Worm (Caenorhabditis elegans): ENCODE data around the gene gpdh-2.

The gpdh-2 gene

ce11 chrIII:9867780-9868503 is 9.0 kb upstream of the gpdh-2 start, which contains the start of gene dhhc-4:
Gene dhhc-4 (minus strand): TSS chrIII:9867792.
- TF ChIP-seq W03F9.2 (tag; optimal IDR thresholded peaks at IDR 0.05) (peak; percentile 65), him-1 (tag; optimal IDR thresholded peaks at IDR 0.05) (no peak)

ce11 chrIII:9867352-9867751 is 8.4 kb upstream of the gpdh-2 start:
- TF ChIP-seq dao-5 (tag; optimal IDR thresholded peaks at IDR 0.05) (no peak), W03F9.2 (tag; optimal IDR thresholded peaks at IDR 0.05) (no peak), him-1 (tag; optimal IDR thresholded peaks at IDR 0.05) (no peak)

- TF ChIP-seq dao-5 (tag; optimal IDR thresholded peaks at IDR 0.05) (no peak), W03F9.2 (tag; optimal IDR thresholded peaks at IDR 0.05) (no peak), him-1 (tag; optimal IDR thresholded peaks at IDR 0.05) (no peak)
These were observed 3.5 kb upstream of the gpdh-2 start for ce11 chrIII:9862469-9862868.

- TF ChIP-seq him-1 (tag; optimal IDR thresholded peaks at IDR 0.05), result peak; percentile 50
- TF ChIP-seq W03F9.2 (tag; optimal IDR thresholded peaks at IDR 0.05), result no peak
- TF ChIP-seq dao-5 (tag; optimal IDR thresholded peaks at IDR 0.05), result peak; percentile 28
These were observed 2.7 kb upstream of the gpdh-2 start for ce11 chrIII:9861470-9862342.

- TF ChIP-seq dao-5 (tag; optimal IDR thresholded peaks at IDR 0.05), result no peak
- TF ChIP-seq him-1 (tag; optimal IDR thresholded peaks at IDR 0.05), result no peak
- TF ChIP-seq W03F9.2 (tag; optimal IDR thresholded peaks at IDR 0.05), result no peak
These were observed 1.3 kb upstream of the gpdh-2 start, which contains the start of gene twk-48 for ce11 chrIII:9860201-9860780. Gene twk-48 (plus strand): TSS chrIII:9860730.

- TF ChIP-seq W03F9.2 (tag; optimal IDR thresholded peaks at IDR 0.05), result no peak
- no peak for TF ChIP-seq dao-5 (tag; optimal IDR thresholded peaks at IDR 0.05)
- TF ChIP-seq him-1 (tag; optimal IDR thresholded peaks at IDR 0.05), result no peak
These were observed 922 bp downstream of the gpdh-2 start for ce11 chrIII:9858061-9858460.

- TF ChIP-seq him-1 (tag; optimal IDR thresholded peaks at IDR 0.05), result no peak
- no peak for TF ChIP-seq W03F9.2 (tag; optimal IDR thresholded peaks at IDR 0.05)
- no peak for TF ChIP-seq dao-5 (tag; optimal IDR thresholded peaks at IDR 0.05)
These were observed 1.9 kb downstream of the gpdh-2 start for ce11 chrIII:9857110-9857509.

DNA sequence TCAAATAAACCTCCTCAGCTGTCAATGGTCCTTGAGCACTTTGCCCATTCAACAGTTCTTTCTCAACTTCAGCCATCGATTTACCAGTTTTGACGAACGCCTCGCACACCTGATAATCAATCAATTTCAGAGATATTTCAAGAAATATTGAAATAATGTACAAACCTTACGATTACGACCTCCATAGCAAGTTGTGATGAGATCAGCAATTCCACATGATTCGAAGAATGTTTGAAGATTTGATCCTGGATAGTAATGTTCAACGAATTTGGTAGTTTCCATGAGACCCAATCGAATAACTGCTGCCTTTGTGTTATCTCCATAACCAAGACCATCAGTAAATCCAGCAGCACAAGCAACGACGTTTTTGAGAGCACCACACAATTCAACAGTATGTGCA is 4.0 kb downstream of the gpdh-2 start:
- TF ChIP-seq him-1 (tag; optimal IDR thresholded peaks at IDR 0.05) (no peak), dao-5 (tag; optimal IDR thresholded peaks at IDR 0.05) (no peak), W03F9.2 (tag; optimal IDR thresholded peaks at IDR 0.05) (no peak)

- no peak for TF ChIP-seq him-1 (tag; optimal IDR thresholded peaks at IDR 0.05)
- TF ChIP-seq dao-5 (tag; optimal IDR thresholded peaks at IDR 0.05), result no peak
- TF ChIP-seq W03F9.2 (tag; optimal IDR thresholded peaks at IDR 0.05), result no peak
These were observed 5.0 kb downstream of the gpdh-2 start for ce11 chrIII:9853667-9854620.

DNA sequence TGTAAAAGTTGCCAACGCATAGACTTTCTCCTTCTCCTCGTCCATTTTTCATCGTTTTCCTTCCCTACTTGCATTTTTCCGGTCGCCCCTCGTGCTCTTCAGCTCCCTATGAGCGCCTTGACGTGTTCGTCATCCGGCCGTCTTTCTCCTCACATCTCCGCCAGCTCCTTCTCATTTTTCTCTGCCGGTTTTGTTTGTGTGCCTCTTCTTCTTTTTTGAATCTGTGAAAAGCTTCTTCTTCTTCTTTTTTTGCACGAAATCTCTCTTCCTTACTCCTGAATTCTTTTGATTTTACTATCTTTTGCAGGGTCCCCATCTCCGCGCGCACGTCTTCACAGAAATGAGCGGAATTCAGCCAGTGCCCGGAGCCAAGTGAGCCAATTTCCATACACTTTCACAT is 7.4 kb downstream of the gpdh-2 start, which contains the start of gene K11H3.3:
K11H3.3 (plus strand) TSS at position 308 of the 400 bp plus-strand sequence.
- TF ChIP-seq dao-5 (tag; optimal IDR thresholded peaks at IDR 0.05), result no peak
- TF ChIP-seq him-1 (tag; optimal IDR thresholded peaks at IDR 0.05), result no peak
- no peak for TF ChIP-seq W03F9.2 (tag; optimal IDR thresholded peaks at IDR 0.05)

DNA sequence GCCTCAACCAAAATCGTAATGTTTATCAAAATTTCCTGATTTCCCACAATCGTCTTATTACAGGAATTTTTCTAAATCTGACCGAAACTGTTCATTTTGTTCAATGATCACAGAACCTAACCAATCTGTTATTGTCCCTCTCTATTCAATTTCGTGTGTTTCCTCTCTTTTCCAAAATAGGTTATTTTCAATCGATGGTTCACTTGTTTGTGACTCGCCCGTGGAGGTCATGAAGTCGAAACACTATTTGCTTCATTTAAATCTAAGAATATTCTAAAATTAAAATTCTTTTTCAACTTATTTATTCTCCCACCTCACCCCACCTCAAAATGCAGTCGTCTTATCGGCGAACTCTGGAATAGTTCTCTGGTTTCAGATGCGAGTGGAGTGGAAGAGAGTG is 8.1 kb downstream of the gpdh-2 start:
- TF ChIP-seq him-1 (tag; optimal IDR thresholded peaks at IDR 0.05), result no peak
- no peak for TF ChIP-seq dao-5 (tag; optimal IDR thresholded peaks at IDR 0.05)

ce11 chrIII:9849950-9850349 is 9.0 kb downstream of the gpdh-2 start:
- no peak for TF ChIP-seq W03F9.2 (tag; optimal IDR thresholded peaks at IDR 0.05)
- TF ChIP-seq dao-5 (tag; optimal IDR thresholded peaks at IDR 0.05), result no peak
- TF ChIP-seq him-1 (tag; optimal IDR thresholded peaks at IDR 0.05), result no peak

DNA sequence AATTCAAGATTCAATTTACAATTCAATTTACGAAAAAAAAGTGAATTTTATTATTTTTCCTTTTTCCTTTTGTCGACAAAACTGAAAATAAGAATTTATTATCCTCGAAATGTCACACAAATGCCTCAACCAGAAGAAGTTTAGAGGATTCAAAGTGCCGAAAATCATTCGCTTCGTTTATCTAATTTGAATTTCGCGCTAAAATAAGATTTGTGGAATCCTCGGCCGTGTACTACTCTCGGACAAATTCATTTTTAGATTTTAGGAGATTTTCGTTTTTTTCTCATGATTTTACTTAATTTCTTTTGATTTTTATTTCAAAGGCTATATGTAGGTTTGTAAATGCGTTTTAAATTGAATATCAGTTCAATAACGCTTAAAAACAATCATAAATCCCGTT is 10.4 kb downstream of the gpdh-2 start:
- TF ChIP-seq dao-5 (tag; optimal IDR thresholded peaks at IDR 0.05) (no peak), W03F9.2 (tag; optimal IDR thresholded peaks at IDR 0.05) (no peak), him-1 (tag; optimal IDR thresholded peaks at IDR 0.05) (no peak)
